Worm (Caenorhabditis elegans) whole organism, late embryonic: ENCODE measurements around the gene E02C12.8.
"Not testable (repeated sequence)": the region's sequence is repeated elsewhere in the genome, so short reads cannot be mapped to it uniquely, and the experiment has no call there.

Experiments used
- C08G9.2 ChIP-seq: sonication (generic microtip); optimal IDR thresholded peaks from 2 replicates; lab custom pipeline; 2016; ENCODE audit warnings: mild to moderate bottlenecking, missing genetic modification characterization, moderate library complexity, missing compliant biosample characterization
- K09A11.1 ChIP-seq: sonication (generic microtip); optimal IDR thresholded peaks from 2 replicates; lab custom pipeline; 2017; ENCODE audit warnings: antibody characterized with exemption, mild to moderate bottlenecking, missing genetic modification characterization, missing compliant biosample characterization; ENCODE audit not compliant: insufficient read depth
- ama-1 ChIP-seq: fragments of 150-350 bp; optimal IDR thresholded peaks from 2 replicates; lab custom pipeline; 2014
- ceh-30 ChIP-seq: fragments of 150-350 bp; optimal IDR thresholded peaks from 2 replicates; lab custom pipeline; 2014; ENCODE audit warnings: missing biosample characterization, missing genetic modification characterization
- ceh-48 ChIP-seq: sonication (generic microtip); optimal IDR thresholded peaks from 2 replicates; lab custom pipeline; 2016; ENCODE audit warnings: missing genetic modification characterization, inconsistent platforms, missing compliant biosample characterization
- ceh-9 ChIP-seq: sonication (generic microtip); optimal IDR thresholded peaks from 2 replicates; lab custom pipeline; 2016; ENCODE audit warnings: mild to moderate bottlenecking, missing genetic modification characterization, inconsistent platforms, missing compliant biosample characterization
- che-1 ChIP-seq: sonication (generic microtip); optimal IDR thresholded peaks from 2 replicates; lab custom pipeline; 2016; ENCODE audit warnings: mild to moderate bottlenecking, missing genetic modification characterization, missing compliant biosample characterization
- dmd-4 ChIP-seq: sonication (generic microtip); optimal IDR thresholded peaks from 2 replicates; lab custom pipeline; 2016; ENCODE audit warnings: borderline replicate concordance, missing genetic modification characterization, missing compliant biosample characterization
- dve-1 ChIP-seq: sonication (generic microtip); optimal IDR thresholded peaks from 2 replicates; lab custom pipeline; 2017; ENCODE audit warnings: antibody characterized with exemption, mild to moderate bottlenecking, missing genetic modification characterization, missing compliant biosample characterization
- elt-2 ChIP-seq: sonication (generic microtip); optimal IDR thresholded peaks from 2 replicates; lab custom pipeline; 2016; ENCODE audit warnings: missing genetic modification reagents, missing genetic modification characterization, missing compliant biosample characterization
- elt-4 ChIP-seq: sonication (generic microtip); optimal IDR thresholded peaks from 2 replicates; lab custom pipeline; 2016; ENCODE audit warnings: missing genetic modification characterization, missing compliant biosample characterization
- ets-4 ChIP-seq: sonication (generic microtip); optimal IDR thresholded peaks from 2 replicates; lab custom pipeline; 2016; ENCODE audit warnings: missing genetic modification characterization, missing compliant biosample characterization
- eyg-1 ChIP-seq: sonication (generic microtip); optimal IDR thresholded peaks from 2 replicates; lab custom pipeline; 2016; ENCODE audit warnings: missing genotype, missing genetic modification characterization, missing compliant biosample characterization
- fax-1 ChIP-seq: sonication (generic microtip); optimal IDR thresholded peaks from 2 replicates; lab custom pipeline; 2016; ENCODE audit warnings: missing genotype, missing genetic modification characterization, missing compliant biosample characterization
- fkh-6 ChIP-seq: sonication (generic microtip); optimal IDR thresholded peaks from 2 replicates; lab custom pipeline; 2016; ENCODE audit warnings: missing genetic modification characterization, missing compliant biosample characterization
- gmeb-2 ChIP-seq: sonication (generic microtip); optimal IDR thresholded peaks from 2 replicates; lab custom pipeline; 2016; ENCODE audit warnings: missing genetic modification characterization, inconsistent platforms, missing compliant biosample characterization
- hlh-30 ChIP-seq: sonication (generic microtip); optimal IDR thresholded peaks from 2 replicates; lab custom pipeline; 2017; ENCODE audit warnings: antibody characterized with exemption, missing genetic modification characterization, missing compliant biosample characterization; ENCODE audit not compliant: insufficient read depth
- hlh-8 ChIP-seq: sonication (generic microtip); optimal IDR thresholded peaks from 2 replicates; lab custom pipeline; 2016; ENCODE audit warnings: missing genotype, missing genetic modification characterization, missing compliant biosample characterization
- mec-3 ChIP-seq: sonication (generic microtip); optimal IDR thresholded peaks from 2 replicates; lab custom pipeline; 2016; ENCODE audit warnings: borderline replicate concordance, missing genetic modification characterization, missing compliant biosample characterization
- nhr-11 ChIP-seq: fragments of 150-350 bp; optimal IDR thresholded peaks from 2 replicates; lab custom pipeline; 2014; ENCODE audit warnings: missing biosample characterization, missing genetic modification characterization
- npax-4 ChIP-seq: sonication (generic microtip); optimal IDR thresholded peaks from 2 replicates; lab custom pipeline; 2016; ENCODE audit warnings: missing genetic modification characterization, missing compliant biosample characterization
- pag-3 ChIP-seq: sonication (generic microtip); optimal IDR thresholded peaks from 2 replicates; lab custom pipeline; 2016; ENCODE audit warnings: missing compliant biosample characterization, missing genetic modification characterization, borderline replicate concordance
- pax-1 ChIP-seq: fragments of 150-350 bp; optimal IDR thresholded peaks from 2 replicates; lab custom pipeline; 2014; ENCODE audit warnings: missing biosample characterization, missing genetic modification characterization
- pros-1 ChIP-seq: fragments of 150-350 bp; optimal IDR thresholded peaks from 2 replicates; lab custom pipeline; 2014; ENCODE audit warnings: missing biosample characterization, missing genetic modification reagents, missing genetic modification characterization
- ref-2 ChIP-seq: sonication (generic microtip); optimal IDR thresholded peaks from 2 replicates; lab custom pipeline; 2016; ENCODE audit warnings: missing genetic modification characterization, missing compliant biosample characterization
- rnt-1 ChIP-seq: sonication (generic microtip); optimal IDR thresholded peaks from 2 replicates; lab custom pipeline; 2016; ENCODE audit warnings: missing genetic modification characterization, missing compliant biosample characterization
- tbx-2 ChIP-seq: sonication (generic microtip); optimal IDR thresholded peaks from 2 replicates; lab custom pipeline; 2016; ENCODE audit warnings: missing genetic modification characterization, missing compliant biosample characterization
- ttx-3 ChIP-seq: sonication (generic microtip); optimal IDR thresholded peaks from 2 replicates; lab custom pipeline; 2016; ENCODE audit warnings: missing genetic modification reagents, missing genetic modification characterization, missing compliant biosample characterization
- unc-3 ChIP-seq, 2 experiments: fragments of 200-800 bp in 1 of 2; sonication (Bioruptor generic) in 1 of 2; sonication (generic microtip) in 1 of 2; conservative IDR thresholded peaks in 1 of 2; optimal IDR thresholded peaks in 1 of 2; 2 replicates each; pipeline versions ENCODE4 v1.3.6 to Lab custom; 2016 to 2022; ENCODE audit warnings: missing compliant biosample characterization in 2 of 2, missing genetic modification characterization in 2 of 2, missing genetic modification reagents in 1 of 2
- unc-42 ChIP-seq: sonication (generic microtip); optimal IDR thresholded peaks from 2 replicates; lab custom pipeline; 2016; ENCODE audit warnings: missing genotype, missing genetic modification characterization, missing compliant biosample characterization
- unc-55 ChIP-seq: sonication (generic microtip); optimal IDR thresholded peaks from 2 replicates; lab custom pipeline; 2017; ENCODE audit warnings: missing biosample characterization, missing genetic modification reagents, missing genetic modification characterization
- unc-86 ChIP-seq: sonication (generic microtip); optimal IDR thresholded peaks from 2 replicates; lab custom pipeline; 2016; ENCODE audit warnings: missing genetic modification characterization, missing compliant biosample characterization
- zip-5 ChIP-seq: sonication (generic microtip); optimal IDR thresholded peaks from 2 replicates; lab custom pipeline; 2016; ENCODE audit warnings: missing genetic modification characterization, missing compliant biosample characterization
- ztf-16 ChIP-seq: sonication (generic microtip); optimal IDR thresholded peaks from 2 replicates; lab custom pipeline; 2017; ENCODE audit warnings: missing genetic modification characterization, missing compliant biosample characterization

The E02C12.8 gene

DNA sequence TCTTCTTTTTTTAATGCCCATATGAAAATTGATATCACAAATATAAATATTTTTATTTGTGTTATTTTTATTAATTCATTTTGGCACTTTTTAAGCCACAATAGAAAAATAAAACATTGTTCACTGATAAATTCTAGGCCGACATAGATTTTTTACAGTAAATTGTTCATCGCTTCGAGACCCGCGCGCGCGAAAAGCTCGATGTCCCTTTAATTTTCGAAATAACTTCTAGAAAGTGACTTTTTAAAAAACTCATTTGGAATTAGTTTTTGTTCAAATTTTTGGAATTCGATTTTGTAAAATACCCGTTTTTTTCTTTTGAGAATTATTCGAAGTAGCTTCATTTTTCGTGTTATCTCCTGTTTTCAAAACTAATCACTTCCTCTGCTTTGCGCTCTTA is 10.9 kb upstream of the E02C12.8 start:
- TF ChIP-seq mec-3 (tag; lab: Kevin White, UChicago) (no peak), K09A11.1 (no peak), elt-2 (tag; lab: Kevin White, UChicago) (no peak), unc-3 (GFP tag; conservative IDR thresholded peaks at IDR 0.05; lab: Robert Waterston, UW) (no peak), unc-3 (tag; optimal IDR thresholded peaks at IDR 0.05; lab: Kevin White, UChicago) (no peak), fax-1 (tag; lab: Kevin White, UChicago) (no peak), ztf-16 (tag; lab: Kevin White, UChicago) (no peak), zip-5 (tag; lab: Kevin White, UChicago) (no peak), fkh-6 (no peak), hlh-8 (tag; lab: Kevin White, UChicago) (no peak), unc-55 (GFP tag; lab: Kevin White, UChicago) (no peak), ceh-9 (tag; lab: Kevin White, UChicago) (no peak)

DNA sequence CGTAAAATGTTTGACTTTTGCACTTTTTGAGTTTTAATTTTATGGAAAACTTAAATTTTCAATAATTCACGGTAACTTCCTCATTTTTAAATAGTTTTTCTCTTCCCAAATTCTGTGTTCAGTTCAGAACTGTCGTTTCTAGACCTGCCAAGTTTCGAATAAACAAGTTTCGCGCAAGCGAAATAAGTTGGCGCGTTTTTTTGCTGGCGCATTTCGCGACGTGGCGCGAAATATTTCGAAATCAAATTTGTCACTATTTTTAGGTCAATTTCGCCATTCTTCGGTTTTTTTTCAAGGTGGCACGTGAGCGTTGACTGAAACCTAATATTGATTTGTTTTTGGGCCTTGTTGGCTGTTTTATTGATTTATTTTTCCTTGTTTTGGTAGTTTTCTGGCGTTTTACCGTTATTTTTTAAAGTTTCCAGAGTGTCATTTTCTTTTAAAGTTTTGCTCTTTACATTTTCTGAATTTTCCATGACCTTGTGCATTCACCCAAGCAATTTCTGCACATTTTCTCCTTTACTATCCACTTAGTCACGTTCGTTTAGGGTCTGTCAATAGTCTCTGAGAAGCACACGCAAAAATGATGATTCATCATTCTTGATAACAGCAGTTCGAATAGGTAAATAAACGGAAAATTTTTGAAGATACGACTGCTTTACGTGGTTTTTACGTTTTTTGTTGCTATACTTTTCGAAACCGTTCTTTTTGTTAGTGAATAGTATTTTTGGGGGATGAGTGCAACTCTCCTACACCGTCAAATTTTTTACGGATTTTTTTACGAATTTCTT is 9.3 kb upstream of the E02C12.8 start:
- TF ChIP-seq dve-1 (no peak), unc-42 (no peak), elt-4 (tag; lab: Kevin White, UChicago) (no peak)

DNA sequence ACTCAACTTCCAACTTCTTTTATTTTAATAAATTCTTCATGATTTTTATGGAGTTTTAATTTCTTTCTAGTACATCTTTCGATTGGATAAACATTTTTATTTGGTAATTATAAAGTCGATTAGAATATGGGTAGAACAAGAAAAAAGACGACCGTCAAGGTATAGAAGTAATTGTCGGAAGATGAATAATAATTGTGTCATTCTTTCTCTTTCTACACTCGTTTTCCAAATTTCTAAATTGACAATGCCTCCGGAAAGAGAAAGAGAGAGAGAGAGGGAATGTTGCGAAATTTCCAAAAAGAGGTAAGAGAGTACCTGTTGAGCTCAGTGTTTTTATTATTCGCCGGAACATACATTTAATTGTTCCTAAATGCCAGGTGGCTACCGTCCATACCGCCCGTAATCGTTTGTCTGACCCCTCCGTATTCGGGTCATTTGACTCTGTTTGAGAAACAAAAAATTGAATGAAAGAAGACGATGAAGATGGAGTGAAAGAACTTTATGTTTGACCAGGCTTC is 8.5 kb upstream of the E02C12.8 start, which contains the start of gene E02C12.12:
TSS of gene E02C12.12 (minus strand) at position 468 of the 518 bp plus-strand sequence.
- TF ChIP-seq ttx-3 (tag; lab: Kevin White, UChicago) (no peak), elt-4 (tag; lab: Kevin White, UChicago) (no peak), ref-2 (tag; lab: Kevin White, UChicago) (no peak), ets-4 (tag; lab: Kevin White, UChicago) (no peak), pag-3 (tag; lab: Kevin White, UChicago) (no peak), tbx-2 (tag; lab: Kevin White, UChicago) (no peak), nhr-11 (no peak), ama-1 (no peak), ceh-30 (tag; lab: Kevin White, UChicago) (no peak), unc-3 (GFP tag; conservative IDR thresholded peaks at IDR 0.05; lab: Robert Waterston, UW) (no peak), unc-3 (tag; optimal IDR thresholded peaks at IDR 0.05; lab: Kevin White, UChicago) (no peak), dmd-4 (no peak), eyg-1 (tag; lab: Kevin White, UChicago) (no peak), ceh-48 (tag; lab: Kevin White, UChicago) (no peak), pros-1 (tag; lab: Kevin White, UChicago) (no peak)

DNA sequence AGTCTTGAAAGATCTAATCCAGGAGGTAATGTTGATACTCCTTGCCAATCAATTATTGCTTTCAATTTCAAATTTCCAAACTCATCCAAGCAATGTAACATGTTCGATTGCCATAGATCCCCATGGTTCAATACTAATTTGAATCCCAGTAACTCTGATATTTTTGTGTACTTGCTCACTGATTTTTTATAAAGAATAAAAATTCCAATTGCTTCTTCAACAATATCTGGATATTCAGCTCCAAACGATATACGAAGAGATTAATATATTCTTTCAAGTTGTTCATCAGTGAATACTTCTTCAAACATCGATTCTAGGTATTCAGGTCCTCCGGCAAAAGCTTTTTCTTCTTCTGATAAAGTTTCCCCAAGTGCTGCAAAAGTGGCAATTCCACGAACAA is 6.4 kb upstream of the E02C12.8 start, which contains the start of gene E02C12.11:
TSS of gene E02C12.11 (minus strand) at position 101 of the 400 bp plus-strand sequence.
- not testable (repeated sequence) for TF ChIP-seq npax-4 (tag; lab: Kevin White, UChicago); pax-1 (tag; lab: Kevin White, UChicago); unc-42

DNA sequence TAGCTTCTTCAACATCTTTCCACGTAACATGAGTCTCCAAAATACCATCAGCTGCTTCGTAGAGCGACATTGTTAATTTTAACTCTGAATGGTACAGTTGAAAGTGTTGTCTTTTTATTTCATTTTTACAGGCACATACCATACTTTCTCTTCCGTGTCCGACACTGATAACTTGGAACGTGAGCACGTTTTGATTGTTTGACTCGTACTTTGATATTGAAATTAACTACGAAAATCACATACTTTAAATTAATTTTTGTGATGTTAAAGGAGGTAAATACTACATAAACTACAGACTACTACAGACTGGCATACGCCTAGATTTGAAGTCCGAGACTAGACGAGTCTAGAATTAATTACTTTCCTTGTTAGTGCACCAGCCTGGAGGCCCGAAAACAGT is 4.9 kb upstream of the E02C12.8 start, which contains the start of gene E02C12.10:
TSS of gene E02C12.10 (minus strand) at position 75 of the 400 bp plus-strand sequence.
- TF ChIP-seq C08G9.2 (no peak), hlh-30 (tag; lab: Kevin White, UChicago) (no peak), elt-2 (tag; lab: Kevin White, UChicago) (no peak), unc-86 (no peak), pax-1 (tag; lab: Kevin White, UChicago) (no peak), gmeb-2 (tag; lab: Kevin White, UChicago) (no peak), mec-3 (tag; lab: Kevin White, UChicago) (no peak), rnt-1 (tag; lab: Kevin White, UChicago) (no peak), unc-55 (GFP tag; lab: Kevin White, UChicago) (no peak), che-1 (tag; lab: Kevin White, UChicago) (no peak), fax-1 (tag; lab: Kevin White, UChicago) (no peak)
